Worm (Caenorhabditis elegans): ENCODE results near the gene F40G9.15.

F40G9.15 gene

DNA sequence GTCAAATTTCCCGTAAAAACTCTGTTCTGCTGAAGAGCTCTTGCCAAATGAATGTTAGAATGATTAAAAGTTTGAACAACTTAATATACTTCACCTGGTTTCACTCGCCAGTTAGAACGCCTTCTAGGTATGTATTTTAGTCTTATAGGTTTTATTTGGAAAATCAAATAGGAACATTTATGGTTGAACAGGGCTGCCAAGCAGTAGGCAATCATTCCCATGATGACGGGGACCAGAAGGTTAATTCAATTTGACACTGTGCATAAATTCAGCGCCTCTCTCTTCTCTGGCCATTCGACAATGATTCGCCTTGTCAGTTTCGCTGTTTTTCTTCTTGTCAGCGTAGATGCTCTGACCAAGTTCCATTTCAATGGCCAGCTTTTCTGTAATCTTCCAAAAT, at the start of gene F40G9.15:
F40G9.15 (plus strand) TSS at position 301 of the 400 bp plus-strand sequence.
- TF ChIP-seq ces-1 (GFP tag; optimal IDR thresholded peaks at IDR 0.05) (no peak), mab-5 (tag; optimal IDR thresholded peaks at IDR 0.05) (no peak), ham-2 (GFP tag; optimal IDR thresholded peaks at IDR 0.05) (no peak), nhr-12 (tag; optimal IDR thresholded peaks at IDR 0.05) (no peak), blmp-1 (tag; optimal IDR thresholded peaks at IDR 0.05) (no peak), lin-13 (tag; optimal IDR thresholded peaks at IDR 0.05) (no peak), bed-3 (GFP tag; optimal IDR thresholded peaks at IDR 0.05) (no peak), ceh-83 (GFP tag; optimal IDR thresholded peaks at IDR 0.05) (no peak), lin-32 (GFP tag; optimal IDR thresholded peaks at IDR 0.05) (no peak), flh-1 (GFP tag; optimal IDR thresholded peaks at IDR 0.05) (no peak)

DNA sequence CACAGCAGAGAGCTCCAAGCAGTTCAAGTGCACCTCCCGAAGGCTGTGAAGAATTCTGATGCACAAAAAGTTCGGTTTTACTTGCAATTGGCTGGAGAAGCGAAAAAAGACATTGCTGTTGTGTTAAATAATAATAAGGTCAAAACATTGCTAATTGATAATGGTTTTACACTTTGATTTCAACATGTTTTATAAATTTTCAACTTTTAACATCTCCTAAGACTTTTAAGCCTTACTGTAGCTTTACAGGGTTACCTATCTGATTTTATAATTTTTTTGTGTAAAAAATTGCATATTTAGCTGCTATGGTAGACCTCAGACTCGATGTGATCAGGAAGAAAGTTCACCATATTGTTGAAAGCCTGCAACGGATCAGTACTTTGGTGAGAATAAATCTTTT, 48.0 kb upstream of the F40G9.15 start, which contains the start of gene pals-25:
pals-25 (plus strand) TSS at position 301 of the 400 bp plus-strand sequence.
- TF ChIP-seq cnd-1 (tag; optimal IDR thresholded peaks at IDR 0.05) (no peak), unc-120 (tag; optimal IDR thresholded peaks at IDR 0.05; ENCODE audit: poor library complexity, severe bottlenecking) (no peak), hlh-1 (tag; optimal IDR thresholded peaks at IDR 0.05) (no peak), ceh-83 (GFP tag; optimal IDR thresholded peaks at IDR 0.05) (no peak), mab-5 (tag; optimal IDR thresholded peaks at IDR 0.05) (no peak), tbx-8 (GFP tag; optimal IDR thresholded peaks at IDR 0.05) (no peak), elt-3 (tag; optimal IDR thresholded peaks at IDR 0.05) (no peak), unc-62 (GFP tag; optimal IDR thresholded peaks at IDR 0.05) (no peak), blmp-1 (tag; optimal IDR thresholded peaks at IDR 0.05) (no peak), ceh-43 (GFP tag; optimal IDR thresholded peaks at IDR 0.05) (no peak), nhr-2 (tag; optimal IDR thresholded peaks at IDR 0.05) (no peak), M03D4.4 (tag; optimal IDR thresholded peaks at IDR 0.05) (no peak), nhr-237 (tag; optimal IDR thresholded peaks at IDR 0.05) (no peak), mep-1 (tag; optimal IDR thresholded peaks at IDR 0.05) (no peak), ces-1 (GFP tag; optimal IDR thresholded peaks at IDR 0.05) (no peak), ham-2 (GFP tag; optimal IDR thresholded peaks at IDR 0.05) (no peak), sptf-1 (tag; optimal IDR thresholded peaks at IDR 0.05) (no peak), nhr-28 (tag; optimal IDR thresholded peaks at IDR 0.05) (no peak), pha-4 (tag; optimal IDR thresholded peaks at IDR 0.05) (no peak)

DNA sequence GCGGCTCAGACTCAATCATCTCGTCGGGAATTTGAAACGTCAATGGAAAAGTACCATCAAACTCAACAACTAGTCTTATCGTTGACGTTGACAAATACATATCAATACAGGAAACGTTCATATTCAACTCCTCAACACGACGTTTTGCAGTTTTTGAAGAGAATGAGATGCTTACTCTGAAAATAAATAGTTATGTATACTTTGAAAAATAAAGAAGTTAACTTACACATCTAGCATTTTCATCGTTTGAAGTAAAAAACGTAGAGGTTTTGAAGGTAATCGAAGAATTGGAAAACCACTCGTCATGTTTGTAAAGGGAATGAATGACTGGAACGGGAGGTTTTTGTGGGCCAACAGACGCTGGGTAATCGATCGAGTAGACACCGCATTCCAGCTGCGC, 41.3 kb upstream of the F40G9.15 start, which contains the start of gene fbxb-81:
fbxb-81 (minus strand) TSS at position 314 of the 400 bp plus-strand sequence.
- TF ChIP-seq unc-62 (GFP tag; optimal IDR thresholded peaks at IDR 0.05) (no peak), nhr-237 (tag; optimal IDR thresholded peaks at IDR 0.05) (no peak), M03D4.4 (tag; optimal IDR thresholded peaks at IDR 0.05) (no peak), hlh-1 (tag; optimal IDR thresholded peaks at IDR 0.05) (no peak), lin-32 (GFP tag; optimal IDR thresholded peaks at IDR 0.05) (no peak), lin-13 (tag; optimal IDR thresholded peaks at IDR 0.05) (no peak), nhr-76 (tag; optimal IDR thresholded peaks at IDR 0.05) (no peak)

DNA sequence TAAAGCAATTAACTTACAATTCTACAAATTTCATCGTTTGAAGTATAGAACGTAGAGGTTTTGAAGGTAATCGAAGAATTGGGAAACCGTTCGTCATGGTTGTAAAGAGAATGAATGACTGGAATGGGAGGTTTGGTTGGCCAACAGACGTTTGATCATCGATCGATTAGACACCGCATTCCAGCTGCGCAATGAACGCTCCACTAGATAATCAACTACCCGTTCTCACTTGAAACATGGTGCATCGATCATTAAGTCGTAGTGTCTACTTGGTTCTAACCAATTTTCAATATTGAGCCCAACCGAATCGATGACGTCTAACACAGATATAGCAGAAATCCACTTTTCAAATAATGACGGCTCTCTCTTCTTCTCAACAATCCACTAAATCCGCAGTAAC, 39.1 kb upstream of the F40G9.15 start, which contains the start of gene fbxb-82:
fbxb-82 (minus strand) TSS at position 101 of the 400 bp plus-strand sequence.
- TF ChIP-seq ceh-83 (GFP tag; optimal IDR thresholded peaks at IDR 0.05): no peak
- no peak for TF ChIP-seq flh-1 (GFP tag; optimal IDR thresholded peaks at IDR 0.05)
- no peak for TF ChIP-seq cnd-1 (tag; optimal IDR thresholded peaks at IDR 0.05)
- TF ChIP-seq snpc-4 (tag; optimal IDR thresholded peaks at IDR 0.05): no peak
- TF ChIP-seq nhr-237 (tag; optimal IDR thresholded peaks at IDR 0.05): no peak
- TF ChIP-seq pha-4 (tag; optimal IDR thresholded peaks at IDR 0.05): no peak
- no peak for TF ChIP-seq unc-39 (tag; optimal IDR thresholded peaks at IDR 0.05)
- no peak for TF ChIP-seq unc-62 (GFP tag; optimal IDR thresholded peaks at IDR 0.05)
- TF ChIP-seq ces-1 (GFP tag; optimal IDR thresholded peaks at IDR 0.05): no peak
- TF ChIP-seq mab-5 (tag; optimal IDR thresholded peaks at IDR 0.05): no peak
- no peak for TF ChIP-seq sem-2 (GFP tag; optimal IDR thresholded peaks at IDR 0.05)
- no peak for TF ChIP-seq elt-1 (tag; optimal IDR thresholded peaks at IDR 0.05; ENCODE audit: borderline replicate concordance, insufficient read depth)
- no peak for TF ChIP-seq hlh-1 (tag; optimal IDR thresholded peaks at IDR 0.05)
- no peak for TF ChIP-seq bed-3 (GFP tag; optimal IDR thresholded peaks at IDR 0.05)
- TF ChIP-seq unc-120 (tag; optimal IDR thresholded peaks at IDR 0.05; ENCODE audit: poor library complexity, severe bottlenecking): no peak
- TF ChIP-seq ztf-11 (tag; optimal IDR thresholded peaks at IDR 0.05): no peak
- TF ChIP-seq elt-3 (tag; optimal IDR thresholded peaks at IDR 0.05): no peak
- TF ChIP-seq ceh-43 (GFP tag; optimal IDR thresholded peaks at IDR 0.05): no peak
- no peak for TF ChIP-seq blmp-1 (tag; optimal IDR thresholded peaks at IDR 0.05)

DNA sequence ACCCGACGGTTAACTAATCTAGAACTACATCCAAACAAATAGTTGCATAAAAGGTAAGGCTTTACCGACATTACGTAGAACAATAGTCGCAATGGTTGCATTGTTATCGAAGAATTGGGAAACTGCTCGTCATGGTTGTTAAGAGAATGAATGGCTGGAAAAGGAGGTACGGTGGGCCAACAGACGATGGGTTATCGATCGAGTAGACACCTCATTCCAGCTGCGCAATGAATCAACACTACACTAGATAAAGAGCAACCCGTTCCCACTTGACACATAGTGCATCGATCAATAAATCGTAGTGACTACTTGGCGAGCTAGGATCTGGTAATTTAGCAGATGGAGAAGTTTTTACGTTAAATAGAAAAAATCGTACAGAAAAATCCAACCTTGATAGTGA, 37.1 kb upstream of the F40G9.15 start, which contains the start of the genes T17A3.12 and fbxb-83:
T17A3.12 (minus strand) TSS at position 101 of the 400 bp plus-strand sequence.
fbxb-83 (minus strand) TSS at position 134 of the 400 bp plus-strand sequence.
- no peak for TF ChIP-seq ham-2 (GFP tag; optimal IDR thresholded peaks at IDR 0.05)
- no peak for TF ChIP-seq flh-1 (GFP tag; optimal IDR thresholded peaks at IDR 0.05)
- no peak for TF ChIP-seq elt-1 (tag; optimal IDR thresholded peaks at IDR 0.05; ENCODE audit: borderline replicate concordance, insufficient read depth)
- no peak for TF ChIP-seq lin-13 (tag; optimal IDR thresholded peaks at IDR 0.05)
- no peak for TF ChIP-seq snpc-4 (tag; optimal IDR thresholded peaks at IDR 0.05)
- TF ChIP-seq pha-4 (tag; optimal IDR thresholded peaks at IDR 0.05): no peak
- TF ChIP-seq tbx-8 (GFP tag; optimal IDR thresholded peaks at IDR 0.05): no peak
- no peak for TF ChIP-seq nhr-28 (tag; optimal IDR thresholded peaks at IDR 0.05)
- TF ChIP-seq sem-2 (GFP tag; optimal IDR thresholded peaks at IDR 0.05): no peak
- TF ChIP-seq ceh-83 (GFP tag; optimal IDR thresholded peaks at IDR 0.05): no peak
- TF ChIP-seq ceh-39 (tag; optimal IDR thresholded peaks at IDR 0.05): no peak
- no peak for TF ChIP-seq cnd-1 (tag; optimal IDR thresholded peaks at IDR 0.05)
- no peak for TF ChIP-seq nhr-12 (tag; optimal IDR thresholded peaks at IDR 0.05)

Measured in whole organism, mixed stage, embryonic.